Fruit fly (Drosophila melanogaster) whole organism, prepupa: Measurements from ENCODE around the gene dsx-c73A.
A peak's percentile ranks its signal among the peaks of the same experiment; 100 is the strongest.

ENCODE experiments used
- Blimp-1 ChIP-seq: fragments of 200-800 bp; sonication (Bioruptor generic); optimal IDR thresholded peaks from 3 replicates; lab custom pipeline; 2017; ENCODE audit warnings: missing biosample characterization, missing genetic modification characterization, mild to moderate bottlenecking, moderate library complexity, missing genetic modification reagents
- CG10631 ChIP-seq: fragments of 200-800 bp; sonication (Bioruptor generic); optimal IDR thresholded peaks from 2 replicates; lab custom pipeline; 2016; ENCODE audit warnings: missing biosample characterization, missing genetic modification characterization
- CG10669 ChIP-seq: fragments of 200-800 bp; sonication (Bioruptor generic); optimal IDR thresholded peaks from 3 replicates; lab custom pipeline; 2018; ENCODE audit warnings: missing biosample characterization, mild to moderate bottlenecking, missing genetic modification characterization, moderate library complexity
- CG11294 ChIP-seq: fragments of 200-800 bp; sonication (Bioruptor generic); IDR thresholded peaks from 2 replicates; pipeline ENCODE4 v1.3.6; 2022; ENCODE audit warnings: missing biosample characterization, missing genetic modification characterization
- CG11762 ChIP-seq: fragments of 200-800 bp; sonication (Bioruptor generic); optimal IDR thresholded peaks from 3 replicates; lab custom pipeline; 2016; ENCODE audit warnings: missing biosample characterization, missing genetic modification characterization; ENCODE audit not compliant: insufficient read depth
- CG11902 ChIP-seq: fragments of 200-800 bp; sonication (Bioruptor generic); optimal IDR thresholded peaks from 3 replicates; lab custom pipeline; 2016; ENCODE audit warnings: missing biosample characterization, missing genetic modification characterization
- CG15336 ChIP-seq: fragments of 200-800 bp; sonication (Bioruptor generic); IDR thresholded peaks from 2 replicates; pipeline ENCODE4 v1.3.6; 2022; ENCODE audit warnings: missing biosample characterization, missing genetic modification characterization
- CG1621 ChIP-seq: fragments of 200-800 bp; sonication (Bioruptor generic); optimal IDR thresholded peaks from 3 replicates; lab custom pipeline; 2018; ENCODE audit warnings: missing biosample characterization, mild to moderate bottlenecking, missing genetic modification characterization
- CG3032 ChIP-seq: fragments of 200-800 bp; optimal IDR thresholded peaks from 2 replicates; lab custom pipeline; 2019; ENCODE audit warnings: missing biosample characterization, mild to moderate bottlenecking, missing genetic modification characterization, moderate library complexity
- CG31627 ChIP-seq: fragments of 200-800 bp; sonication (Bioruptor generic); optimal IDR thresholded peaks from 3 replicates; lab custom pipeline; 2016; ENCODE audit warnings: missing biosample characterization, missing genetic modification characterization
- CG34406 ChIP-seq: fragments of 200-800 bp; sonication (Bioruptor generic); optimal IDR thresholded peaks from 3 replicates; lab custom pipeline; 2016; ENCODE audit warnings: missing biosample characterization, missing genetic modification characterization
- CG3919 ChIP-seq: fragments of 200-800 bp; sonication (Bioruptor generic); optimal IDR thresholded peaks from 3 replicates; lab custom pipeline; 2016; ENCODE audit warnings: missing biosample characterization, missing genetic modification characterization
- CG4318 ChIP-seq: fragments of 200-800 bp; sonication (Bioruptor generic); optimal IDR thresholded peaks from 3 replicates; lab custom pipeline; 2017; ENCODE audit warnings: missing biosample characterization, mild to moderate bottlenecking, missing genetic modification characterization
- CG6163 ChIP-seq: fragments of 200-800 bp; sonication (Bioruptor generic); IDR thresholded peaks from 3 replicates; pipeline ENCODE4 v1.3.6; 2022; ENCODE audit warnings: missing biosample characterization, missing genetic modification characterization
- CG6276 ChIP-seq: fragments of 200-800 bp; sonication (Bioruptor generic); optimal IDR thresholded peaks from 2 replicates; lab custom pipeline; 2017; ENCODE audit warnings: missing biosample characterization, mild to moderate bottlenecking, missing genetic modification characterization
- CG6792 ChIP-seq: fragments of 200-800 bp; sonication (Bioruptor generic); optimal IDR thresholded peaks from 3 replicates; lab custom pipeline; 2016; ENCODE audit warnings: missing biosample characterization, missing genetic modification characterization
- CG6808 ChIP-seq: fragments of 200-800 bp; sonication (Bioruptor generic); optimal IDR thresholded peaks from 3 replicates; lab custom pipeline; 2017; ENCODE audit warnings: missing biosample characterization, missing genetic modification characterization, mild to moderate bottlenecking, moderate library complexity, missing genetic modification reagents
- CG6854 ChIP-seq: fragments of 200-800 bp; sonication (Bioruptor generic); optimal IDR thresholded peaks from 2 replicates; lab custom pipeline; 2017; ENCODE audit warnings: missing biosample characterization, mild to moderate bottlenecking, missing genetic modification characterization
- CG8119 ChIP-seq: fragments of 200-800 bp; sonication (Bioruptor generic); IDR thresholded peaks from 3 replicates; pipeline ENCODE4 v1.3.6; 2022; ENCODE audit warnings: missing biosample characterization, missing genetic modification characterization
- CG8632 ChIP-seq: fragments of 200-800 bp; sonication (Bioruptor generic); optimal IDR thresholded peaks from 3 replicates; lab custom pipeline; 2016; ENCODE audit warnings: missing biosample characterization, missing genetic modification characterization
- CG9139 ChIP-seq: fragments of 200-800 bp; sonication (Bioruptor generic); optimal IDR thresholded peaks from 3 replicates; lab custom pipeline; 2017; ENCODE audit warnings: missing biosample characterization, mild to moderate bottlenecking, missing genetic modification characterization
- Eip93F ChIP-seq: fragments of 200-800 bp; sonication (Bioruptor generic); optimal IDR thresholded peaks from 2 replicates; lab custom pipeline; 2016; ENCODE audit warnings: missing biosample characterization, mild to moderate bottlenecking, missing genetic modification characterization
- Ets21C ChIP-seq: fragments of 200-800 bp; sonication (Bioruptor generic); optimal IDR thresholded peaks from 3 replicates; lab custom pipeline; 2016; ENCODE audit warnings: missing biosample characterization, missing genetic modification characterization
- Ets96B ChIP-seq: fragments of 200-800 bp; optimal IDR thresholded peaks from 2 replicates; lab custom pipeline; 2019; ENCODE audit warnings: missing biosample characterization, mild to moderate bottlenecking, missing genetic modification characterization, moderate library complexity
- Gug ChIP-seq: fragments of 200-800 bp; sonication (Bioruptor generic); IDR thresholded peaks from 2 replicates; pipeline ENCODE4 v1.3.6; 2022; ENCODE audit warnings: missing biosample characterization, missing genetic modification characterization
- Hr38 ChIP-seq: sonication (Bioruptor generic); optimal IDR thresholded peaks from 2 replicates; lab custom pipeline; 2016; ENCODE audit warnings: missing biosample characterization, missing genetic modification characterization
- Hr4 ChIP-seq: fragments of 200-800 bp; sonication (Bioruptor generic); optimal IDR thresholded peaks from 3 replicates; lab custom pipeline; 2016; ENCODE audit warnings: missing biosample characterization, missing genetic modification characterization
- Lpt ChIP-seq: fragments of 200-800 bp; sonication (Bioruptor generic); optimal IDR thresholded peaks from 3 replicates; lab custom pipeline; 2016; ENCODE audit warnings: missing biosample characterization, missing genetic modification characterization
- Met ChIP-seq: fragments of 200-800 bp; sonication (Bioruptor generic); optimal IDR thresholded peaks from 3 replicates; lab custom pipeline; 2016; ENCODE audit warnings: missing biosample characterization, missing genetic modification characterization
- OdsH ChIP-seq: fragments of 200-800 bp; sonication (Bioruptor generic); optimal IDR thresholded peaks from 3 replicates; lab custom pipeline; 2016; ENCODE audit warnings: missing biosample characterization, missing genetic modification characterization
- Smox ChIP-seq: fragments of 200-800 bp; sonication (Bioruptor generic); optimal IDR thresholded peaks from 3 replicates; lab custom pipeline; 2016; ENCODE audit warnings: missing biosample characterization, missing genetic modification characterization
- Sox14 ChIP-seq: fragments of 200-800 bp; sonication (Bioruptor generic); optimal IDR thresholded peaks from 3 replicates; lab custom pipeline; 2016; ENCODE audit warnings: missing biosample characterization, missing genetic modification characterization
- Sox15 ChIP-seq: fragments of 200-800 bp; sonication (Bioruptor generic); optimal IDR thresholded peaks from 3 replicates; lab custom pipeline; 2016; ENCODE audit warnings: missing biosample characterization, missing genetic modification characterization
- achi ChIP-seq: fragments of 200-800 bp; sonication (Bioruptor generic); optimal IDR thresholded peaks from 3 replicates; lab custom pipeline; 2016; ENCODE audit warnings: missing biosample characterization, missing genetic modification characterization
- acj6 ChIP-seq: fragments of 200-800 bp; sonication (Bioruptor generic); optimal IDR thresholded peaks from 3 replicates; lab custom pipeline; 2016; ENCODE audit warnings: missing biosample characterization, missing genetic modification characterization
- dac ChIP-seq: fragments of 200-800 bp; sonication (Bioruptor generic); optimal IDR thresholded peaks from 2 replicates; lab custom pipeline; 2017; ENCODE audit warnings: missing biosample characterization, mild to moderate bottlenecking, missing genetic modification characterization
- dsx ChIP-seq: fragments of 200-800 bp; optimal IDR thresholded peaks from 3 replicates; lab custom pipeline; 2019; ENCODE audit warnings: missing biosample characterization, mild to moderate bottlenecking, missing genetic modification characterization, moderate library complexity; ENCODE audit not compliant: poor library complexity, severe bottlenecking
- eg ChIP-seq: fragments of 200-800 bp; sonication (Bioruptor generic); IDR thresholded peaks from 3 replicates; pipeline ENCODE4 v1.3.6; 2022; ENCODE audit warnings: missing biosample characterization, missing genetic modification characterization
- esn ChIP-seq: fragments of 200-800 bp; sonication (Bioruptor generic); optimal IDR thresholded peaks from 2 replicates; lab custom pipeline; 2016; ENCODE audit warnings: missing biosample characterization, mild to moderate bottlenecking, missing genetic modification characterization, moderate library complexity
- fd59A ChIP-seq: fragments of 200-800 bp; sonication (Bioruptor generic); optimal IDR thresholded peaks from 2 replicates; lab custom pipeline; 2017; ENCODE audit warnings: missing biosample characterization, mild to moderate bottlenecking, missing genetic modification characterization, missing genetic modification reagents
- fd85E ChIP-seq: fragments of 200-800 bp; sonication (Bioruptor generic); optimal IDR thresholded peaks from 3 replicates; lab custom pipeline; 2016; ENCODE audit warnings: missing biosample characterization, missing genetic modification characterization
- fkh ChIP-seq: fragments of 200-800 bp; sonication (Bioruptor generic); optimal IDR thresholded peaks from 3 replicates; lab custom pipeline; 2017; ENCODE audit warnings: missing biosample characterization, mild to moderate bottlenecking, missing genetic modification characterization, moderate library complexity
- lz ChIP-seq: fragments of 200-800 bp; sonication (Bioruptor generic); optimal IDR thresholded peaks from 3 replicates; lab custom pipeline; 2016; ENCODE audit warnings: missing biosample characterization, missing genetic modification characterization
- pdm3 ChIP-seq: fragments of 200-800 bp; sonication (Bioruptor generic); optimal IDR thresholded peaks from 3 replicates; lab custom pipeline; 2016; ENCODE audit warnings: missing biosample characterization, missing genetic modification characterization
- salr ChIP-seq, 2 experiments: fragments of 200-800 bp; sonication (Bioruptor generic); optimal IDR thresholded peaks; 3 replicates each; lab custom pipeline; 2016 to 2018; ENCODE audit warnings: missing biosample characterization in 2 of 2, missing genetic modification characterization in 2 of 2, mild to moderate bottlenecking in 1 of 2
- spab ChIP-seq: fragments of 200-800 bp; sonication (Bioruptor generic); optimal IDR thresholded peaks from 2 replicates; lab custom pipeline; 2017; ENCODE audit warnings: missing biosample characterization, mild to moderate bottlenecking, missing genetic modification characterization, missing genetic modification reagents
- ss ChIP-seq, 2 experiments: fragments of 200-800 bp; sonication (Bioruptor generic); optimal IDR thresholded peaks; 2 replicates in 1 of 2; 3 replicates in 1 of 2; lab custom pipeline; 2017 to 2018; ENCODE audit warnings: mild to moderate bottlenecking in 2 of 2, missing biosample characterization in 2 of 2, missing genetic modification characterization in 2 of 2, moderate library complexity in 1 of 2
- svp ChIP-seq: fragments of 200-800 bp; sonication (Bioruptor generic); peaks from one replicate; lab custom pipeline; 2016; ENCODE audit warnings: missing biosample characterization, missing genetic modification characterization
- vri ChIP-seq: fragments of 200-800 bp; sonication (Bioruptor generic); optimal IDR thresholded peaks from 3 replicates; lab custom pipeline; 2016; ENCODE audit warnings: missing biosample characterization, mild to moderate bottlenecking, missing genetic modification characterization

Gene dsx-c73A

dm6 chr3L:16483524-16484370, 32.0 kb upstream of the dsx-c73A start, which contains the start of gene aos:
TSS of gene aos (minus strand) at chr3L:16483650.
- TF ChIP-seq acj6 (GFP tag; lab: Kevin White, UChicago) = peak; percentile 94
- TF ChIP-seq achi (GFP tag; lab: Kevin White, UChicago) = peak; percentile 93
- peak; percentile 84 for TF ChIP-seq pdm3 (GFP tag; lab: Kevin White, UChicago)
- TF ChIP-seq CG6276 (GFP tag; lab: Kevin White, UChicago) = peak; percentile 91
- TF ChIP-seq Smox = peak; percentile 76
- TF ChIP-seq CG6792 (GFP tag; lab: Kevin White, UChicago) = peak; percentile 92
- TF ChIP-seq esn (GFP tag; lab: Kevin White, UChicago) = peak; percentile 94
- TF ChIP-seq lz (GFP tag; lab: Kevin White, UChicago) = peak; percentile 87
- TF ChIP-seq ss (GFP tag; optimal IDR thresholded peaks at IDR 0.05; lab: Kevin White, UChicago) = peak; percentile 83 to 95
- peak; percentile 80 for TF ChIP-seq Met
- TF ChIP-seq Gug (GFP tag; lab: Robert Waterston, UW) = peak; percentile 80
- TF ChIP-seq Blimp-1 (GFP tag; lab: Kevin White, UChicago) = peak; percentile 78
- peak; percentile 19 for TF ChIP-seq CG9139 (GFP tag; lab: Kevin White, UChicago)
- peak; percentile 56 for TF ChIP-seq CG1621 (tag; lab: Kevin White, UChicago)
- peak; percentile 97 for TF ChIP-seq CG8632 (GFP tag; lab: Kevin White, UChicago)
- peak; percentile 85 for TF ChIP-seq CG11902
- TF ChIP-seq CG6854 (GFP tag; lab: Kevin White, UChicago) = peak; percentile 80
- peak; percentile 83 for TF ChIP-seq dac
- TF ChIP-seq Hr38 (GFP tag; lab: Kevin White, UChicago) = no peak
- TF ChIP-seq Eip93F (GFP tag; lab: Kevin White, UChicago) = no peak
- TF ChIP-seq CG34406 = peak; percentile 96
- TF ChIP-seq CG6163 (GFP tag; lab: Robert Waterston, UW) = peak; percentile 57; the same call in 2 of the 3 replicates
- TF ChIP-seq fd85E (GFP tag; lab: Kevin White, UChicago) = peak; percentile 35
- peak; percentile 90 for TF ChIP-seq CG11762
- TF ChIP-seq Sox15 (GFP tag; lab: Kevin White, UChicago) = peak; percentile 87
- peak; percentile 77 for TF ChIP-seq CG31627 (GFP tag; lab: Kevin White, UChicago)
- TF ChIP-seq Sox14 (GFP tag; lab: Kevin White, UChicago) = peak; percentile 76
- peak; percentile 88 for TF ChIP-seq Hr4 (GFP tag; lab: Kevin White, UChicago)
- peak; percentile 80 for TF ChIP-seq svp (GFP tag; lab: Kevin White, UChicago)
- peak; percentile 88 for TF ChIP-seq Lpt (GFP tag; lab: Kevin White, UChicago)
- peak; percentile 82 for TF ChIP-seq fd59A
- peak; percentile 74; the same call in 1 of the 2 replicates for TF ChIP-seq CG11294 (GFP tag; lab: Robert Waterston, UW)
- TF ChIP-seq vri (GFP tag; lab: Kevin White, UChicago) = peak; percentile 58
- TF ChIP-seq Ets21C = peak; percentile 64
- peak; percentile 95 for TF ChIP-seq CG8119 (GFP tag; lab: Robert Waterston, UW)
- TF ChIP-seq CG3032 (tag; lab: Kevin White, UChicago) = peak; percentile 96
- peak; percentile 93 for TF ChIP-seq Ets96B (tag; lab: Kevin White, UChicago)
- TF ChIP-seq dsx = peak; percentile 86
- peak; percentile 96 for TF ChIP-seq CG3919
- peak; percentile 59 for TF ChIP-seq fkh (GFP tag; lab: Kevin White, UChicago)
- TF ChIP-seq CG15336 (GFP tag; lab: Robert Waterston, UW) = peak; percentile 92; the same call in 1 of the 2 replicates
- TF ChIP-seq spab (GFP tag; lab: Kevin White, UChicago) = peak; percentile 91
- peak; percentile 85 for TF ChIP-seq CG10669 (GFP tag; lab: Kevin White, UChicago)
- TF ChIP-seq CG6808 (GFP tag; lab: Kevin White, UChicago) = peak; percentile 73
- TF ChIP-seq CG4318 (GFP tag; lab: Kevin White, UChicago) = peak; percentile 94
- TF ChIP-seq salr (GFP tag; optimal IDR thresholded peaks at IDR 0.05; lab: Kevin White, UChicago) = peak; percentile 52 to 98
- TF ChIP-seq OdsH = peak; percentile 93
- peak; percentile 95 for TF ChIP-seq CG10631 (GFP tag; lab: Kevin White, UChicago)
- TF ChIP-seq eg (GFP tag; lab: Robert Waterston, UW) = peak; percentile 75; the same call in 2 of the 3 replicates
